Fruit fly (Drosophila melanogaster) whole organism, pupa: ENCODE data around the gene CG5776.

Experiments
- CG14655 ChIP-seq: fragments of 200-800 bp; sonication (Bioruptor generic); optimal IDR thresholded peaks from 3 replicates; lab custom pipeline; 2017; ENCODE audit warnings: mild to moderate bottlenecking, missing biosample characterization, missing genetic modification reagents, missing genetic modification characterization
- CG8159 ChIP-seq: fragments of 200-800 bp; sonication (Bioruptor generic); optimal IDR thresholded peaks from 3 replicates; lab custom pipeline; 2018; ENCODE audit warnings: missing biosample characterization, mild to moderate bottlenecking, missing genetic modification characterization, moderate library complexity
- D1 ChIP-seq: fragments of 200-800 bp; sonication (Bioruptor generic); optimal IDR thresholded peaks from 2 replicates; lab custom pipeline; 2018; ENCODE audit warnings: missing biosample characterization, mild to moderate bottlenecking, missing genetic modification characterization, moderate library complexity
- EcR ChIP-seq: fragments of 200-800 bp; sonication (Bioruptor generic); optimal IDR thresholded peaks from 3 replicates; lab custom pipeline; 2019; ENCODE audit warnings: missing biosample characterization, missing genetic modification characterization, mild to moderate bottlenecking, moderate library complexity, missing genetic modification reagents
- Snoo ChIP-seq: fragments of 200-800 bp; sonication (Bioruptor generic); optimal IDR thresholded peaks from 3 replicates; lab custom pipeline; 2017; ENCODE audit warnings: missing biosample characterization, mild to moderate bottlenecking, missing genetic modification characterization, inconsistent platforms
- rn ChIP-seq: fragments of 200-800 bp; sonication (Bioruptor generic); IDR thresholded peaks from 2 replicates; pipeline ENCODE4 v1.3.6; 2022; ENCODE audit warnings: missing biosample characterization, missing genetic modification characterization

DNA sequence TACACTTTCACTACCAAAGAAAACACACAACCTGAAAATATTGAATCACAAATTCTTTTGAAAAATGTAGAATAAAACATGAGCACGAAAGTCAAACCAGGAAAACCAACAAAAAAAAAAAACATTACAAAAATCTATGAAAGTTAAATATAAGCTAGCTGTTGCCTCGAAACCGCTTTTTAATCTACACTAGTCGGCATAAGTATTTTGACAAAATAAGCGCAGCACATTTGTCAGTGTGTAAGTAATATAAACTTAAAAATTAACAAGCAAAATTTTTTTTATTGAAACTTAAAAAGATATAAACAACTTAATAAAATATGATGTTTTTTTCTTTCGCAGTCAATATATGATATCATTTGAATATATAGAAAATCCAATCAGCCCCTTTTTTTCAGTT is 8.6 kb upstream of the CG5776 start, which contains the start of gene CG5787:
- TF ChIP-seq EcR (GFP tag; lab: Kevin White, UChicago): no peak
- TF ChIP-seq D1 (tag; lab: Kevin White, UChicago): no peak
- no peak for TF ChIP-seq Snoo (tag; lab: Kevin White, UChicago)
- TF ChIP-seq rn (GFP tag; lab: Robert Waterston, UW): no peak
- TF ChIP-seq CG8159 (tag; lab: Kevin White, UChicago): no peak
- TF ChIP-seq CG14655 (GFP tag; lab: Kevin White, UChicago): no peak
